Worm (Caenorhabditis elegans): ENCODE data around the gene F59A6.11.

The F59A6.11 gene

ce11 chrII:4989802-4990201 lies 8.8 kb downstream of the F59A6.11 start, which contains the start of gene T27F7.12:
Gene T27F7.12, plus strand, starts transcription at chrII:4990102.
- TF ChIP-seq pqm-1 (tag; optimal IDR thresholded peaks at IDR 0.05), result no peak
- no peak for TF ChIP-seq nhr-25 (tag; optimal IDR thresholded peaks at IDR 0.05)
- TF ChIP-seq nhr-43 (tag; optimal IDR thresholded peaks at IDR 0.05; ENCODE audit: poor library complexity, severe bottlenecking), result no peak
- no peak for TF ChIP-seq lin-15B (tag; optimal IDR thresholded peaks at IDR 0.05)
- TF ChIP-seq ceh-82 (tag; optimal IDR thresholded peaks at IDR 0.05), result no peak
- TF ChIP-seq fkh-2 (tag; optimal IDR thresholded peaks at IDR 0.05), result no peak
- no peak for TF ChIP-seq nhr-23 (tag; optimal IDR thresholded peaks at IDR 0.05)
- no peak for TF ChIP-seq tbx-2 (tag; optimal IDR thresholded peaks at IDR 0.05)
- no peak for TF ChIP-seq ztf-11 (tag; optimal IDR thresholded peaks at IDR 0.05)
- no peak for TF ChIP-seq pha-4 (tag; optimal IDR thresholded peaks at IDR 0.05)
- TF ChIP-seq unc-62 (GFP tag; optimal IDR thresholded peaks at IDR 0.05), result no peak
- TF ChIP-seq unc-39 (tag; optimal IDR thresholded peaks at IDR 0.05), result no peak
- no peak for TF ChIP-seq lin-39 (tag; optimal IDR thresholded peaks at IDR 0.05)
- TF ChIP-seq nhr-11 (tag; optimal IDR thresholded peaks at IDR 0.05), result no peak
- no peak for TF ChIP-seq egl-5 (tag; optimal IDR thresholded peaks at IDR 0.05)
- TF ChIP-seq hmg-11 (tag; optimal IDR thresholded peaks at IDR 0.05), result no peak
- TF ChIP-seq ZK546.5 (tag; optimal IDR thresholded peaks at IDR 0.05), result no peak
- TF ChIP-seq elt-1 (tag; optimal IDR thresholded peaks at IDR 0.05), result no peak
- TF ChIP-seq egl-27 (tag; optimal IDR thresholded peaks at IDR 0.05), result no peak
- TF ChIP-seq elt-2 (tag; optimal IDR thresholded peaks at IDR 0.05), result no peak

ce11 chrII:4987257-4987656 lies 11.3 kb downstream of the F59A6.11 start:
- TF ChIP-seq elt-1 (tag; optimal IDR thresholded peaks at IDR 0.05), result no peak
- TF ChIP-seq ceh-16 (tag; optimal IDR thresholded peaks at IDR 0.05), result no peak
- TF ChIP-seq ztf-4 (tag; optimal IDR thresholded peaks at IDR 0.05), result no peak
- no peak for TF ChIP-seq mml-1 (tag; optimal IDR thresholded peaks at IDR 0.05)
- TF ChIP-seq snpc-4 (tag; optimal IDR thresholded peaks at IDR 0.05), result no peak
- no peak for TF ChIP-seq lin-39 (tag; optimal IDR thresholded peaks at IDR 0.05)
- no peak for TF ChIP-seq tbx-2 (tag; optimal IDR thresholded peaks at IDR 0.05)
- no peak for TF ChIP-seq sea-2 (GFP tag; optimal IDR thresholded peaks at IDR 0.05)
- no peak for TF ChIP-seq nhr-11 (tag; optimal IDR thresholded peaks at IDR 0.05)
- TF ChIP-seq hmg-11 (tag; optimal IDR thresholded peaks at IDR 0.05), result no peak
- TF ChIP-seq fkh-10 (GFP tag; optimal IDR thresholded peaks at IDR 0.05), result no peak
- TF ChIP-seq egl-27 (tag; optimal IDR thresholded peaks at IDR 0.05), result no peak
- no peak for TF ChIP-seq nhr-25 (tag; optimal IDR thresholded peaks at IDR 0.05)

DNA sequence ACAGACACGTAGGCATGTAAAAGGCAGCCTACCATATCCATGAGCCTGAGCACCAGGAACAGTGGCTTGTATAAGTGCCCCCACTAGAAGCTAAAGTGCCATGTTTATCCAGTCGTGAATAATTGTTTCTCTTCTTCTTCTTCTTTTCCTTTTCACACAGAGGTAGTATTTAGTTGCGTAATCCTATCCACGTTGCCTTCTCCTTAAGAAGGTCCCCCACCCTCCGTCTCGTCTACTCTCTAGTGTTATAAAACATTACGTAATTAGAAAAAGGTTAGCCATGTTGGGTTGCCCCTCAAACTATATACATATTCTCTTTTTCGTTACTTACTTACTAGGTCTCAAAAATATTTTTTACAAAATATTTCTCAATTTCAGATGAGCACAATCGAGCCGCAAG lies 11.9 kb downstream of the F59A6.11 start:
- TF ChIP-seq snpc-4 (tag; optimal IDR thresholded peaks at IDR 0.05), result no peak
- no peak for TF ChIP-seq fkh-10 (GFP tag; optimal IDR thresholded peaks at IDR 0.05)
- TF ChIP-seq sea-2 (GFP tag; optimal IDR thresholded peaks at IDR 0.05), result no peak
- TF ChIP-seq fos-1 (tag; optimal IDR thresholded peaks at IDR 0.05), result no peak
- no peak for TF ChIP-seq lin-39 (tag; optimal IDR thresholded peaks at IDR 0.05)
- no peak for TF ChIP-seq skn-1 (tag; optimal IDR thresholded peaks at IDR 0.05)
- no peak for TF ChIP-seq pha-4 (tag; optimal IDR thresholded peaks at IDR 0.05)
- TF ChIP-seq ZK546.5 (tag; optimal IDR thresholded peaks at IDR 0.05), result no peak
- TF ChIP-seq pqm-1 (tag; optimal IDR thresholded peaks at IDR 0.05), result no peak
- TF ChIP-seq nhr-67 (tag; optimal IDR thresholded peaks at IDR 0.05), result no peak
- no peak for TF ChIP-seq nhr-43 (tag; optimal IDR thresholded peaks at IDR 0.05; ENCODE audit: poor library complexity, severe bottlenecking)

- no peak for TF ChIP-seq nhr-28 (tag; optimal IDR thresholded peaks at IDR 0.05)
- no peak for TF ChIP-seq jun-1 (tag; optimal IDR thresholded peaks at IDR 0.05)
- no peak for TF ChIP-seq egl-27 (tag; optimal IDR thresholded peaks at IDR 0.05)
- peak; percentile 65 for TF ChIP-seq elt-1 (tag; optimal IDR thresholded peaks at IDR 0.05)
- TF ChIP-seq nhr-23 (tag; optimal IDR thresholded peaks at IDR 0.05), result peak; percentile 74
- no peak for TF ChIP-seq snpc-4 (tag; optimal IDR thresholded peaks at IDR 0.05)
- no peak for TF ChIP-seq nhr-77 (tag; optimal IDR thresholded peaks at IDR 0.05)
- no peak for TF ChIP-seq ceh-16 (tag; optimal IDR thresholded peaks at IDR 0.05)
- no peak for TF ChIP-seq unc-62 (GFP tag; optimal IDR thresholded peaks at IDR 0.05)
- no peak for TF ChIP-seq nfya-1 (tag; optimal IDR thresholded peaks at IDR 0.05; ENCODE audit: insufficient read depth)
- TF ChIP-seq pqm-1 (tag; optimal IDR thresholded peaks at IDR 0.05), result no peak
These were observed 12.5 kb downstream of the F59A6.11 start for ce11 chrII:4985961-4986503.

- no peak for TF ChIP-seq fkh-10 (GFP tag; optimal IDR thresholded peaks at IDR 0.05)
These were observed 14.4 kb downstream of the F59A6.11 start for ce11 chrII:4984151-4984550.

Data from whole organism, L3 larva.